Worm (Caenorhabditis elegans): ENCODE measurements around the gene str-249.
A peak's percentile ranks its signal among the peaks of the same experiment; 100 is the strongest.

str-249 gene

ce11 chrIV:7156356-7156755 is 30.3 kb downstream of the str-249 start, which contains the start of gene maph-9:
Gene maph-9 (plus strand): TSS chrIV:7156628.
- TF ChIP-seq ceh-13 (GFP tag; optimal IDR thresholded peaks at IDR 0.05) (no peak), flt-1 (GFP tag; IDR thresholded peaks at IDR 0.05) (no peak), scrt-1 (GFP tag; IDR thresholded peaks at IDR 0.05) (no peak), ets-7 (tag; optimal IDR thresholded peaks at IDR 0.05) (no peak), tbx-11 (GFP tag; IDR thresholded peaks at IDR 0.05) (no peak), hmbx-1 (tag; optimal IDR thresholded peaks at IDR 0.05) (no peak), B0310.2 (tag; optimal IDR thresholded peaks at IDR 0.05) (no peak), aly-1 (tag; optimal IDR thresholded peaks at IDR 0.05) (no peak), ama-1 (optimal IDR thresholded peaks at IDR 0.05) (no peak), sea-1 (GFP tag; conservative IDR thresholded peaks at IDR 0.05) (no peak), ceh-36 (tag; optimal IDR thresholded peaks at IDR 0.05) (no peak)

- TF ChIP-seq ets-7 (tag; optimal IDR thresholded peaks at IDR 0.05): no peak
- TF ChIP-seq hnd-1 (tag; optimal IDR thresholded peaks at IDR 0.05): no peak
- TF ChIP-seq sea-1 (GFP tag; conservative IDR thresholded peaks at IDR 0.05): no peak
- TF ChIP-seq ceh-36 (tag; optimal IDR thresholded peaks at IDR 0.05): no peak
- TF ChIP-seq flt-1 (GFP tag; IDR thresholded peaks at IDR 0.05): no peak
- TF ChIP-seq hmg-4 (GFP tag; optimal IDR thresholded peaks at IDR 0.05): no peak
- no peak for TF ChIP-seq ceh-13 (GFP tag; optimal IDR thresholded peaks at IDR 0.05)
- no peak for TF ChIP-seq tbx-11 (GFP tag; IDR thresholded peaks at IDR 0.05)
- no peak for TF ChIP-seq hmbx-1 (tag; optimal IDR thresholded peaks at IDR 0.05)
- no peak for TF ChIP-seq aly-1 (tag; optimal IDR thresholded peaks at IDR 0.05)
- no peak for TF ChIP-seq pes-1 (GFP tag; IDR thresholded peaks at IDR 0.05)
- no peak for TF ChIP-seq F13C5.2 (tag; optimal IDR thresholded peaks at IDR 0.05)
- TF ChIP-seq tbx-37 (GFP tag; conservative IDR thresholded peaks at IDR 0.05): no peak
- no peak for TF ChIP-seq scrt-1 (GFP tag; IDR thresholded peaks at IDR 0.05)
- no peak for TF ChIP-seq B0310.2 (tag; optimal IDR thresholded peaks at IDR 0.05)
- TF ChIP-seq ama-1 (optimal IDR thresholded peaks at IDR 0.05): no peak
- no peak for TF ChIP-seq tra-4 (tag; optimal IDR thresholded peaks at IDR 0.05)
These were observed 32.3 kb downstream of the str-249 start, which contains the start of gene C34D4.2 for ce11 chrIV:7154356-7154755. Gene C34D4.2 (plus strand): TSS chrIV:7154656.

ce11 chrIV:7153362-7153761 is 33.3 kb downstream of the str-249 start, which contains the start of gene C34D4.3:
Gene C34D4.3 (plus strand): TSS chrIV:7153662.
- no peak for TF ChIP-seq ceh-13 (GFP tag; optimal IDR thresholded peaks at IDR 0.05)
- no peak for TF ChIP-seq tbx-11 (GFP tag; IDR thresholded peaks at IDR 0.05)
- TF ChIP-seq pes-1 (GFP tag; IDR thresholded peaks at IDR 0.05): no peak
- no peak for TF ChIP-seq sea-1 (GFP tag; conservative IDR thresholded peaks at IDR 0.05)
- TF ChIP-seq hmg-4 (GFP tag; optimal IDR thresholded peaks at IDR 0.05): no peak
- no peak for TF ChIP-seq scrt-1 (GFP tag; IDR thresholded peaks at IDR 0.05)
- TF ChIP-seq hnd-1 (tag; optimal IDR thresholded peaks at IDR 0.05): no peak
- no peak for TF ChIP-seq hmbx-1 (tag; optimal IDR thresholded peaks at IDR 0.05)
- no peak for TF ChIP-seq ets-7 (tag; optimal IDR thresholded peaks at IDR 0.05)
- no peak for TF ChIP-seq ama-1 (optimal IDR thresholded peaks at IDR 0.05)
- TF ChIP-seq ceh-36 (tag; optimal IDR thresholded peaks at IDR 0.05): no peak
- no peak for TF ChIP-seq B0310.2 (tag; optimal IDR thresholded peaks at IDR 0.05)
- TF ChIP-seq F13C5.2 (tag; optimal IDR thresholded peaks at IDR 0.05): no peak

ce11 chrIV:7152409-7152808 is 34.2 kb downstream of the str-249 start, which contains the start of gene col-113:
Gene col-113 (minus strand): TSS chrIV:7152509.
- TF ChIP-seq tra-4 (tag; optimal IDR thresholded peaks at IDR 0.05): no peak
- no peak for TF ChIP-seq tbx-37 (GFP tag; conservative IDR thresholded peaks at IDR 0.05)
- no peak for TF ChIP-seq B0310.2 (tag; optimal IDR thresholded peaks at IDR 0.05)
- TF ChIP-seq tbx-11 (GFP tag; IDR thresholded peaks at IDR 0.05): no peak
- TF ChIP-seq sea-1 (GFP tag; conservative IDR thresholded peaks at IDR 0.05): no peak
- TF ChIP-seq flt-1 (GFP tag; IDR thresholded peaks at IDR 0.05): no peak
- TF ChIP-seq ets-7 (tag; optimal IDR thresholded peaks at IDR 0.05): no peak
- no peak for TF ChIP-seq hnd-1 (tag; optimal IDR thresholded peaks at IDR 0.05)
- TF ChIP-seq hmbx-1 (tag; optimal IDR thresholded peaks at IDR 0.05): no peak
- TF ChIP-seq pes-1 (GFP tag; IDR thresholded peaks at IDR 0.05): no peak
- TF ChIP-seq ama-1 (optimal IDR thresholded peaks at IDR 0.05): no peak
- no peak for TF ChIP-seq scrt-1 (GFP tag; IDR thresholded peaks at IDR 0.05)
- TF ChIP-seq hmg-4 (GFP tag; optimal IDR thresholded peaks at IDR 0.05): no peak
- TF ChIP-seq F13C5.2 (tag; optimal IDR thresholded peaks at IDR 0.05): no peak
- TF ChIP-seq aly-1 (tag; optimal IDR thresholded peaks at IDR 0.05): no peak
- no peak for TF ChIP-seq ceh-36 (tag; optimal IDR thresholded peaks at IDR 0.05)
- no peak for TF ChIP-seq ceh-13 (GFP tag; optimal IDR thresholded peaks at IDR 0.05)

DNA sequence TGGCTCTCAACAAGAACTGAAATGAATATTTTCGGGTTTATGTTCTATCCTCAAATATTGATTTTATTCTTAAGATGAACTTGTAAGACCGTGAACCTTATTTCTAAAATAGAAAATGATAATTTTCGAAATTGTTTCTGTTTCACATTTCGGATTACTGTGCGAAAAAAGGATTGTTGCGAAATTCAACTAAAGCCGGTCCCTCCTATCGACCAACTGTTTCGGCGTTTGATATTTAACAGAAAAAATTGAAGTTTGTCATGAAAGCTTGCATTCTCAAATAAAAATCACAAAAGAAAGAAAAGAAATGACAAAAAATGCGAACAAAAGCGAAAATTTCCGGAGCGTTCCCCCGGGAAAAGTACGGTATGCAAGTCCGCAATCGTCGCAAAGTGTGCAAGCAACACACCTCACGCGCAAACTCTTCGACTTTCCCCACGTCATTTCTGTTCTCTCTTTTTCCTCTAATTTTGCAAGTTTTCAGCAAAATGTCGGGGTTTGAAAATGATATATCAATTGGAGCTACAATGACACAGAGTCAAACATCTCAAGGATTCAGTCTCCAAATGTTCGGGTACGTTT is 37.5 kb downstream of the str-249 start, which contains the start of gene C34D4.4:
Gene C34D4.4 (plus strand): TSS at position 342 of the 582 bp plus-strand sequence.
- no peak for TF ChIP-seq sea-1 (GFP tag; conservative IDR thresholded peaks at IDR 0.05)
- TF ChIP-seq hmg-4 (GFP tag; optimal IDR thresholded peaks at IDR 0.05): peak; percentile 14

DNA sequence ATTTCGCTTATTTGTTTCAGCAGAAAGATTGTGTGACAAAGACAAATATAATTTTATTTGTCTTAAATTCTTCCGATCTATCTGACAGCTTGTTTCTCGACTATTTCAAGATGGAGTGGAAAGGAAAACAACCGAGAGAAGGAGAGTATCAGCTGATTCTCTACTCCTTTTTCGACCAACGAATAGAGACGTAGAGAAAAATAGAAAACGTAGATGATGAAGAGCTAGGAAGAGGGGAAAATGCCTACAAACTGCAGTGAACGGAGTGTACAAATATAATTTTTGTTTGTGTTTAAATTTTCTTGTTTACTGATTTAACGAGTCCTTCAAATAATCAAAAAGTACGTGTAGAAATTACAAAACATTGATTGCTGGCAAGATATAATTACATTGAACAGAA is 38.9 kb downstream of the str-249 start:
- TF ChIP-seq tbx-11 (GFP tag; IDR thresholded peaks at IDR 0.05): no peak
- no peak for TF ChIP-seq ceh-36 (tag; optimal IDR thresholded peaks at IDR 0.05)
- no peak for TF ChIP-seq tbx-37 (GFP tag; conservative IDR thresholded peaks at IDR 0.05)
- TF ChIP-seq ets-7 (tag; optimal IDR thresholded peaks at IDR 0.05): no peak
- no peak for TF ChIP-seq hmbx-1 (tag; optimal IDR thresholded peaks at IDR 0.05)
- no peak for TF ChIP-seq sea-1 (GFP tag; conservative IDR thresholded peaks at IDR 0.05)
- TF ChIP-seq aly-1 (tag; optimal IDR thresholded peaks at IDR 0.05): no peak
- no peak for TF ChIP-seq pes-1 (GFP tag; IDR thresholded peaks at IDR 0.05)
- no peak for TF ChIP-seq ceh-13 (GFP tag; optimal IDR thresholded peaks at IDR 0.05)
- no peak for TF ChIP-seq ama-1 (optimal IDR thresholded peaks at IDR 0.05)
- no peak for TF ChIP-seq B0310.2 (tag; optimal IDR thresholded peaks at IDR 0.05)

- TF ChIP-seq hnd-1 (tag; optimal IDR thresholded peaks at IDR 0.05) (no peak), F13C5.2 (tag; optimal IDR thresholded peaks at IDR 0.05) (no peak), aly-1 (tag; optimal IDR thresholded peaks at IDR 0.05) (no peak), ets-7 (tag; optimal IDR thresholded peaks at IDR 0.05) (no peak), tbx-11 (GFP tag; IDR thresholded peaks at IDR 0.05) (no peak), hmbx-1 (tag; optimal IDR thresholded peaks at IDR 0.05) (no peak), ama-1 (optimal IDR thresholded peaks at IDR 0.05) (no peak), flt-1 (GFP tag; IDR thresholded peaks at IDR 0.05) (no peak), scrt-1 (GFP tag; IDR thresholded peaks at IDR 0.05) (no peak), ceh-13 (GFP tag; optimal IDR thresholded peaks at IDR 0.05) (no peak), hmg-4 (GFP tag; optimal IDR thresholded peaks at IDR 0.05) (no peak), B0310.2 (tag; optimal IDR thresholded peaks at IDR 0.05) (no peak), pes-1 (GFP tag; IDR thresholded peaks at IDR 0.05) (no peak), ceh-36 (tag; optimal IDR thresholded peaks at IDR 0.05) (no peak), tra-4 (tag; optimal IDR thresholded peaks at IDR 0.05) (no peak)
These were observed 41.9 kb downstream of the str-249 start, which contains the start of gene hecd-1 for ce11 chrIV:7144670-7145257. Gene hecd-1 (minus strand): TSS chrIV:7144720.
